Worm (Caenorhabditis elegans): ENCODE results near the gene zig-12.

zig-12 gene

ce11 chrX:8741629-8742170, 22.0 kb upstream of the zig-12 start:
- TF ChIP-seq dao-5 (tag; optimal IDR thresholded peaks at IDR 0.05) (no peak), W03F9.2 (tag; optimal IDR thresholded peaks at IDR 0.05) (no peak), him-1 (tag; optimal IDR thresholded peaks at IDR 0.05) (no peak)

- no peak for TF ChIP-seq dao-5 (tag; optimal IDR thresholded peaks at IDR 0.05)
- no peak for TF ChIP-seq him-1 (tag; optimal IDR thresholded peaks at IDR 0.05)
- no peak for TF ChIP-seq W03F9.2 (tag; optimal IDR thresholded peaks at IDR 0.05)
These were observed 20.8 kb upstream of the zig-12 start, which contains the start of gene M02D8.7 for ce11 chrX:8742896-8743295. Gene M02D8.7 (minus strand): TSS chrX:8742996.

ce11 chrX:8744192-8744985, 19.3 kb upstream of the zig-12 start:
- TF ChIP-seq dao-5 (tag; optimal IDR thresholded peaks at IDR 0.05) = no peak
- TF ChIP-seq W03F9.2 (tag; optimal IDR thresholded peaks at IDR 0.05) = no peak
- TF ChIP-seq him-1 (tag; optimal IDR thresholded peaks at IDR 0.05) = no peak

- TF ChIP-seq him-1 (tag; optimal IDR thresholded peaks at IDR 0.05) (no peak), dao-5 (tag; optimal IDR thresholded peaks at IDR 0.05) (no peak), W03F9.2 (tag; optimal IDR thresholded peaks at IDR 0.05) (no peak)
These were observed 18.2 kb upstream of the zig-12 start for ce11 chrX:8745524-8745923.

- TF ChIP-seq dao-5 (tag; optimal IDR thresholded peaks at IDR 0.05) (no peak), W03F9.2 (tag; optimal IDR thresholded peaks at IDR 0.05) (no peak)
These were observed 13.5 kb upstream of the zig-12 start for ce11 chrX:8750209-8750608.

ce11 chrX:8750660-8751059, 13.0 kb upstream of the zig-12 start, which contains the start of gene asns-2:
Gene asns-2 (minus strand): TSS chrX:8750941.
- TF ChIP-seq him-1 (tag; optimal IDR thresholded peaks at IDR 0.05) = no peak
- no peak for TF ChIP-seq dao-5 (tag; optimal IDR thresholded peaks at IDR 0.05)
- TF ChIP-seq W03F9.2 (tag; optimal IDR thresholded peaks at IDR 0.05) = no peak

ce11 chrX:8752546-8752945, 11.2 kb upstream of the zig-12 start:
- TF ChIP-seq him-1 (tag; optimal IDR thresholded peaks at IDR 0.05) = no peak

ce11 chrX:8754285-8754795, 9.4 kb upstream of the zig-12 start:
- TF ChIP-seq him-1 (tag; optimal IDR thresholded peaks at IDR 0.05) (no peak), W03F9.2 (tag; optimal IDR thresholded peaks at IDR 0.05) (no peak), dao-5 (tag; optimal IDR thresholded peaks at IDR 0.05) (no peak)

- TF ChIP-seq W03F9.2 (tag; optimal IDR thresholded peaks at IDR 0.05) = no peak
- no peak for TF ChIP-seq him-1 (tag; optimal IDR thresholded peaks at IDR 0.05)
These were observed 7.7 kb upstream of the zig-12 start for ce11 chrX:8755987-8756386.

ce11 chrX:8761060-8761459, 2.6 kb upstream of the zig-12 start:
- no peak for TF ChIP-seq W03F9.2 (tag; optimal IDR thresholded peaks at IDR 0.05)
- TF ChIP-seq dao-5 (tag; optimal IDR thresholded peaks at IDR 0.05) = no peak
- TF ChIP-seq him-1 (tag; optimal IDR thresholded peaks at IDR 0.05) = no peak

- TF ChIP-seq him-1 (tag; optimal IDR thresholded peaks at IDR 0.05) = no peak
- no peak for TF ChIP-seq dao-5 (tag; optimal IDR thresholded peaks at IDR 0.05)
- TF ChIP-seq W03F9.2 (tag; optimal IDR thresholded peaks at IDR 0.05) = no peak
These were observed 2.2 kb upstream of the zig-12 start, which contains the start of gene M02D8.5 for ce11 chrX:8761497-8761896. Gene M02D8.5 (minus strand): TSS chrX:8761597.

ce11 chrX:8762927-8763326, 780 bp upstream of the zig-12 start:
- TF ChIP-seq him-1 (tag; optimal IDR thresholded peaks at IDR 0.05) (no peak), dao-5 (tag; optimal IDR thresholded peaks at IDR 0.05) (no peak), W03F9.2 (tag; optimal IDR thresholded peaks at IDR 0.05) (no peak)

ce11 chrX:8764044-8764443, 337 bp downstream of the zig-12 start:
- TF ChIP-seq him-1 (tag; optimal IDR thresholded peaks at IDR 0.05) (no peak), dao-5 (tag; optimal IDR thresholded peaks at IDR 0.05) (no peak), W03F9.2 (tag; optimal IDR thresholded peaks at IDR 0.05) (no peak)

- TF ChIP-seq dao-5 (tag; optimal IDR thresholded peaks at IDR 0.05) = no peak
- no peak for TF ChIP-seq W03F9.2 (tag; optimal IDR thresholded peaks at IDR 0.05)
- TF ChIP-seq him-1 (tag; optimal IDR thresholded peaks at IDR 0.05) = no peak
These were observed 6.6 kb downstream of the zig-12 start for ce11 chrX:8770316-8770715.

- TF ChIP-seq dao-5 (tag; optimal IDR thresholded peaks at IDR 0.05) (no peak), him-1 (tag; optimal IDR thresholded peaks at IDR 0.05) (no peak), W03F9.2 (tag; optimal IDR thresholded peaks at IDR 0.05) (no peak)
These were observed 14.9 kb downstream of the zig-12 start, which contains the start of gene ZK721.4 for ce11 chrX:8778558-8778957. Gene ZK721.4 (plus strand): TSS chrX:8778858.

Data from whole organism, L4/young adult.